Worm (Caenorhabditis elegans) whole organism, L2 larva: ENCODE measurements around the gene rund-1.

ENCODE experiments used
- crh-2 ChIP-seq: sonication (generic microtip); optimal IDR thresholded peaks from 2 replicates; lab custom pipeline; 2017; ENCODE audit warnings: missing biosample characterization, missing genetic modification characterization
- sma-3 ChIP-seq: sonication (generic microtip); optimal IDR thresholded peaks from 2 replicates; lab custom pipeline; 2016; ENCODE audit warnings: missing genetic modification reagents, missing genetic modification characterization, missing compliant biosample characterization
- unc-39 ChIP-seq: fragments of 150-350 bp; optimal IDR thresholded peaks from 2 replicates; lab custom pipeline; 2014; ENCODE audit warnings: missing biosample characterization, missing genetic modification characterization
- ztf-4 ChIP-seq: fragments of 150-350 bp; optimal IDR thresholded peaks from 2 replicates; lab custom pipeline; 2014; ENCODE audit warnings: missing biosample characterization, missing genetic modification characterization

- TF ChIP-seq ztf-4 (tag; lab: Kevin White, UChicago) (no peak), sma-3 (GFP tag; lab: Kevin White, UChicago) (no peak), unc-39 (no peak), crh-2 (tag; lab: Kevin White, UChicago) (no peak)
These were observed 27.0 kb upstream of the rund-1 start for ce11 chrX:688602-689001.
